Fruit fly (Drosophila melanogaster) whole organism, embryonic: ENCODE measurements around the gene Zn72D.

ENCODE experiments used
- ATbp ChIP-seq: fragments of 200-800 bp; sonication (Bioruptor generic); optimal IDR thresholded peaks from 2 replicates; lab custom pipeline; 2017; ENCODE audit warnings: missing biosample characterization, mild to moderate bottlenecking, missing genetic modification characterization, missing genetic modification reagents
- CG11504 ChIP-seq: fragments of 200-800 bp; sonication (Bioruptor generic); optimal IDR thresholded peaks from 3 replicates; lab custom pipeline; 2019; ENCODE audit warnings: missing biosample characterization, mild to moderate bottlenecking, missing genetic modification characterization, moderate library complexity
- CG12219 ChIP-seq: fragments of 200-800 bp; sonication (Bioruptor generic); optimal IDR thresholded peaks from 3 replicates; lab custom pipeline; 2018; ENCODE audit warnings: missing biosample characterization, mild to moderate bottlenecking, missing genetic modification characterization
- CG12659 ChIP-seq: fragments of 200-800 bp; sonication (Bioruptor generic); optimal IDR thresholded peaks from 3 replicates; lab custom pipeline; 2017; ENCODE audit warnings: mild to moderate bottlenecking, missing biosample characterization, missing genetic modification reagents, missing genetic modification characterization
- CG12744 ChIP-seq: fragments of 200-800 bp; sonication (Bioruptor generic); optimal IDR thresholded peaks from 2 replicates; lab custom pipeline; 2016; ENCODE audit warnings: missing biosample characterization, missing genetic modification characterization
- CG13296 ChIP-seq: fragments of 200-800 bp; sonication (Bioruptor generic); optimal IDR thresholded peaks from 3 replicates; lab custom pipeline; 2018; ENCODE audit warnings: missing biosample characterization, mild to moderate bottlenecking, missing genetic modification characterization
- CG14860 ChIP-seq: fragments of 200-800 bp; sonication (Bioruptor generic); IDR thresholded peaks from 3 replicates; pipeline ENCODE4 v1.3.6; 2022; ENCODE audit warnings: missing biosample characterization, missing genetic modification characterization; ENCODE audit not compliant: partially characterized antibody
- CG15601 ChIP-seq: fragments of 200-800 bp; sonication (Bioruptor generic); optimal IDR thresholded peaks from 3 replicates; lab custom pipeline; 2019; ENCODE audit warnings: missing biosample characterization, mild to moderate bottlenecking, missing genetic modification characterization, moderate library complexity
- CG17328 ChIP-seq: fragments of 200-800 bp; sonication (Bioruptor generic); IDR thresholded peaks from 2 replicates; pipeline ENCODE4 v1.3.6; 2022; ENCODE audit warnings: missing biosample characterization, missing genetic modification characterization
- CG17359 ChIP-seq: fragments of 200-800 bp; sonication (Bioruptor generic); optimal IDR thresholded peaks from 3 replicates; lab custom pipeline; 2018; ENCODE audit warnings: missing biosample characterization, mild to moderate bottlenecking, missing genetic modification characterization, moderate library complexity
- CG17829 ChIP-seq: fragments of 200-800 bp; optimal IDR thresholded peaks from 2 replicates; lab custom pipeline; 2019; ENCODE audit warnings: missing biosample characterization, mild to moderate bottlenecking, missing genetic modification characterization, moderate library complexity
- CG30403 ChIP-seq: fragments of 200-800 bp; sonication (Bioruptor generic); optimal IDR thresholded peaks from 3 replicates; lab custom pipeline; 2016; ENCODE audit warnings: missing biosample characterization, missing genetic modification characterization
- CG31441 ChIP-seq: fragments of 200-800 bp; sonication (Bioruptor generic); IDR thresholded peaks from 2 replicates; pipeline ENCODE4 v1.3.6; 2022; ENCODE audit warnings: missing biosample characterization, missing genetic modification characterization
- CG3407 ChIP-seq: fragments of 200-800 bp; sonication (Bioruptor generic); optimal IDR thresholded peaks from 2 replicates; lab custom pipeline; 2018; ENCODE audit warnings: missing biosample characterization, mild to moderate bottlenecking, missing genetic modification characterization
- CG6254 ChIP-seq: fragments of 200-800 bp; sonication (Bioruptor generic); optimal IDR thresholded peaks from 3 replicates; lab custom pipeline; 2017; ENCODE audit warnings: mild to moderate bottlenecking, missing biosample characterization, missing genetic modification reagents, missing genetic modification characterization
- CG6683 ChIP-seq: fragments of 200-800 bp; sonication (Bioruptor generic); optimal IDR thresholded peaks from 2 replicates; lab custom pipeline; 2017; ENCODE audit warnings: missing biosample characterization, mild to moderate bottlenecking, missing genetic modification characterization, missing genetic modification reagents
- CG9727 ChIP-seq: fragments of 200-800 bp; sonication (Bioruptor generic); optimal IDR thresholded peaks from 3 replicates; lab custom pipeline; 2017; ENCODE audit warnings: missing biosample characterization, mild to moderate bottlenecking, missing genetic modification characterization
- Chrac-16 ChIP-seq: fragments of 200-800 bp; sonication (Bioruptor generic); optimal IDR thresholded peaks from 3 replicates; lab custom pipeline; 2016; ENCODE audit warnings: missing biosample characterization, missing genetic modification characterization
- CoRest ChIP-seq: fragments of 200-800 bp; sonication (Bioruptor generic); optimal IDR thresholded peaks from 3 replicates; lab custom pipeline; 2018; ENCODE audit warnings: missing biosample characterization, mild to moderate bottlenecking, missing genetic modification characterization, moderate library complexity
- Eip74EF ChIP-seq, 2 experiments: fragments of 200-800 bp in 1 of 2; fragments of >200 bp in 1 of 2; sonication (Bioruptor generic) in 1 of 2; optimal IDR thresholded peaks; 2 replicates each; lab custom pipeline; 2017 to 2019; ENCODE audit warnings: missing biosample characterization in 2 of 2, missing genetic modification characterization in 2 of 2, mild to moderate bottlenecking in 1 of 2, moderate library complexity in 1 of 2
- Fer3 ChIP-seq: fragments of 200-800 bp; sonication (Bioruptor generic); optimal IDR thresholded peaks from 2 replicates; lab custom pipeline; 2018; ENCODE audit warnings: missing biosample characterization, mild to moderate bottlenecking, missing genetic modification characterization, moderate library complexity
- Hand ChIP-seq: fragments of 200-800 bp; sonication (Bioruptor generic); optimal IDR thresholded peaks from 2 replicates; lab custom pipeline; 2017; ENCODE audit warnings: mild to moderate bottlenecking, missing biosample characterization, missing genetic modification reagents, missing genetic modification characterization
- Lim3 ChIP-seq: fragments of 200-800 bp; sonication (Bioruptor generic); IDR thresholded peaks from 2 replicates; pipeline ENCODE4 v1.3.6; 2022; ENCODE audit warnings: missing biosample characterization, missing genetic modification characterization
- MBD-R2 ChIP-seq: fragments of 200-800 bp; sonication (Bioruptor generic); IDR thresholded peaks from 2 replicates; pipeline ENCODE4 v1.3.6; 2022; ENCODE audit warnings: missing biosample characterization, missing genetic modification characterization
- Sox102F ChIP-seq: fragments of 200-800 bp; sonication (Bioruptor generic); optimal IDR thresholded peaks from 2 replicates; lab custom pipeline; 2018; ENCODE audit warnings: missing biosample characterization, mild to moderate bottlenecking, missing genetic modification characterization, moderate library complexity
- btn ChIP-seq: fragments of 200-800 bp; sonication (Bioruptor generic); optimal IDR thresholded peaks from 2 replicates; lab custom pipeline; 2016; ENCODE audit warnings: missing biosample characterization, missing genetic modification characterization
- cas ChIP-seq: fragments of 200-800 bp; sonication (Bioruptor generic); IDR thresholded peaks from 2 replicates; pipeline ENCODE4 v1.3.6; 2022; ENCODE audit warnings: missing biosample characterization, missing genetic modification characterization
- dati ChIP-seq: fragments of 200-800 bp; sonication (Bioruptor generic); IDR thresholded peaks from 2 replicates; pipeline ENCODE4 v1.3.6; 2022; ENCODE audit warnings: missing biosample characterization, missing genetic modification characterization
- dmrt99B ChIP-seq: fragments of 200-800 bp; sonication (Bioruptor generic); optimal IDR thresholded peaks from 2 replicates; lab custom pipeline; 2018; ENCODE audit warnings: missing biosample characterization, mild to moderate bottlenecking, missing genetic modification characterization, moderate library complexity
- en ChIP-seq: fragments of 200-800 bp; sonication (Bioruptor generic); optimal IDR thresholded peaks from 2 replicates; lab custom pipeline; 2016; ENCODE audit warnings: missing biosample characterization, missing genetic modification characterization
- fu2 ChIP-seq: fragments of 200-800 bp; sonication (Bioruptor generic); optimal IDR thresholded peaks from 2 replicates; lab custom pipeline; 2016; ENCODE audit warnings: missing biosample characterization, missing genetic modification characterization
- gem ChIP-seq: fragments of 200-800 bp; sonication (Bioruptor generic); optimal IDR thresholded peaks from 2 replicates; lab custom pipeline; 2019; ENCODE audit warnings: missing biosample characterization, mild to moderate bottlenecking, missing genetic modification characterization, moderate library complexity
- gfzf ChIP-seq: fragments of 200-800 bp; sonication (Bioruptor generic); optimal IDR thresholded peaks from 2 replicates; lab custom pipeline; 2016; ENCODE audit warnings: missing biosample characterization, mild to moderate bottlenecking, missing genetic modification characterization, moderate library complexity
- nerfin-2 ChIP-seq: fragments of 200-800 bp; sonication (Bioruptor generic); IDR thresholded peaks from 2 replicates; pipeline ENCODE4 v1.3.6; 2022; ENCODE audit warnings: missing biosample characterization, missing genetic modification characterization; ENCODE audit not compliant: partially characterized antibody
- onecut ChIP-seq: fragments of 200-800 bp; sonication (Bioruptor generic); IDR thresholded peaks from 2 replicates; pipeline ENCODE4 v1.3.6; 2022; ENCODE audit warnings: missing biosample characterization, missing genetic modification characterization
- pan ChIP-seq, 4 experiments: fragments of >200 bp in 3 of 4; fragments of 200-800 bp in 1 of 4; sonication (Bioruptor generic) in 1 of 4; optimal IDR thresholded peaks in 3 of 4; IDR thresholded peaks in 1 of 4; 2 replicates each; pipeline versions ENCODE4 v1.3.6 to Lab custom; 2017 to 2022; ENCODE audit warnings: missing biosample characterization in 2 of 4, missing genetic modification characterization in 2 of 4, mixed read lengths in 1 of 4
- pnt ChIP-seq: fragments of 200-800 bp; sonication (Bioruptor generic); optimal IDR thresholded peaks from 3 replicates; lab custom pipeline; 2016; ENCODE audit warnings: missing biosample characterization, missing genetic modification characterization
- prd ChIP-seq, 3 experiments: fragments of >200 bp in 2 of 3; fragments of 200-800 bp in 1 of 3; sonication (Bioruptor generic) in 1 of 3; optimal IDR thresholded peaks in 2 of 3; IDR thresholded peaks in 1 of 3; 2 replicates in 2 of 3; 3 replicates in 1 of 3; pipeline versions ENCODE4 v1.3.6 to Lab custom; 2017 to 2022; ENCODE audit warnings: missing biosample characterization in 1 of 3, missing genetic modification characterization in 1 of 3
- shn ChIP-seq: fragments of 200-800 bp; sonication (Bioruptor generic); optimal IDR thresholded peaks from 3 replicates; lab custom pipeline; 2016; ENCODE audit warnings: missing biosample characterization, missing genetic modification characterization
- sob ChIP-seq: fragments of 200-800 bp; sonication (Bioruptor generic); IDR thresholded peaks from 2 replicates; pipeline ENCODE4 v1.3.6; 2022; ENCODE audit warnings: missing biosample characterization, missing genetic modification characterization
- tap ChIP-seq: fragments of 200-800 bp; optimal IDR thresholded peaks from 3 replicates; lab custom pipeline; 2019; ENCODE audit warnings: missing biosample characterization, mild to moderate bottlenecking, missing genetic modification characterization, moderate library complexity
- vfl ChIP-seq: fragments of 200-800 bp; sonication (Bioruptor generic); optimal IDR thresholded peaks from 2 replicates; lab custom pipeline; 2016; ENCODE audit warnings: missing biosample characterization, missing genetic modification characterization
- vvl ChIP-seq: fragments of 200-800 bp; sonication (Bioruptor generic); IDR thresholded peaks from 2 replicates; pipeline ENCODE4 v1.3.6; 2022; ENCODE audit warnings: missing biosample characterization, missing genetic modification characterization
- wek ChIP-seq: fragments of 200-800 bp; sonication (Bioruptor generic); optimal IDR thresholded peaks from 3 replicates; lab custom pipeline; 2018; ENCODE audit warnings: missing biosample characterization, mild to moderate bottlenecking, missing genetic modification characterization, moderate library complexity
- wor ChIP-seq: fragments of 200-800 bp; sonication (Bioruptor generic); IDR thresholded peaks from 2 replicates; pipeline ENCODE4 v1.3.6; 2022; ENCODE audit warnings: missing biosample characterization, missing genetic modification characterization
- yki ChIP-seq: fragments of >200 bp; optimal IDR thresholded peaks from 3 replicates; lab custom pipeline; 2018

Zn72D gene

dm6 chr3L:16157251-16158190 lies 45.1 kb upstream of the Zn72D start (continued):
- TF ChIP-seq ATbp (peak; percentile 63), CG15601 (tag; lab: Kevin White, UChicago) (peak; percentile 4), CG14860 (GFP tag; lab: Robert Waterston, UW) (0 out of 3 replicates have a peak, but pooled peaks have one; percentile 34), Sox102F (GFP tag; lab: Kevin White, UChicago) (peak; percentile 67), CG12659 (GFP tag; lab: Kevin White, UChicago) (peak; percentile 39), sob (GFP tag; lab: Robert Waterston, UW) (peak; percentile 41; the same call in 1 of the 2 replicates), gem (tag; lab: Kevin White, UChicago) (peak; percentile 83), CG17829 (peak; percentile 21), onecut (GFP tag; lab: Robert Waterston, UW) (no peak), CG9727 (GFP tag; lab: Kevin White, UChicago) (peak; percentile 51), CG3407 (peak; percentile 37), CG6683 (peak; percentile 10), prd (optimal IDR thresholded peaks at IDR 0.05; lab: Kevin White, UChicago) (no peak), prd (GFP tag; IDR thresholded peaks at IDR 0.05; lab: Robert Waterston, UW) (peak; percentile 34; the same call in 1 of the 3 replicates), wor (GFP tag; lab: Robert Waterston, UW) (0 out of 2 replicates have a peak, but pooled peaks have one; percentile 26), btn (GFP tag; lab: Kevin White, UChicago) (peak; percentile 20), shn (peak; percentile 29), en (peak; percentile 43), CG17359 (peak; percentile 60), dati (no peak), nerfin-2 (no peak), CG31441 (GFP tag; lab: Robert Waterston, UW) (peak; percentile 54), vvl (GFP tag; lab: Robert Waterston, UW) (peak; percentile 32; the same call in 1 of the 2 replicates), CG12744 (peak; percentile 16), cas (GFP tag; lab: Robert Waterston, UW) (no peak), gfzf (no peak), vfl (GFP tag; lab: Kevin White, UChicago) (no peak), tap (tag; lab: Kevin White, UChicago) (peak; percentile 5), Fer3 (tag; lab: Kevin White, UChicago) (peak; percentile 39), fu2 (GFP tag; lab: Kevin White, UChicago) (peak; percentile 1), CoRest (tag; lab: Kevin White, UChicago) (peak; percentile 74), CG11504 (tag; lab: Kevin White, UChicago) (peak; percentile 80), CG13296 (GFP tag; lab: Kevin White, UChicago) (peak; percentile 11), CG12219 (peak; percentile 7), yki (lab: Kevin White, UChicago) (no peak), CG6254 (GFP tag; lab: Kevin White, UChicago) (peak; percentile 30), Chrac-16 (peak; percentile 51), Hand (GFP tag; lab: Kevin White, UChicago) (no peak), dmrt99B (peak; percentile 79), Lim3 (GFP tag; lab: Robert Waterston, UW) (0 out of 2 replicates have a peak, but pooled peaks have one; percentile 22), Eip74EF (GFP tag; optimal IDR thresholded peaks at IDR 0.05; lab: Kevin White, UChicago) (peak in 1 of 2 experiments; percentile 28), CG17328 (GFP tag; lab: Robert Waterston, UW) (0 out of 2 replicates have a peak, but pooled peaks have one; percentile 17), wek (GFP tag; lab: Kevin White, UChicago) (no peak), CG30403 (GFP tag; lab: Kevin White, UChicago) (peak; percentile 71), pnt (GFP tag; lab: Kevin White, UChicago) (peak; percentile 10), pan (optimal IDR thresholded peaks at IDR 0.05; lab: Kevin White, UChicago) (no peak), pan (GFP tag; optimal IDR thresholded peaks at IDR 0.05 in 1 of 2, IDR thresholded peaks at IDR 0.05 in 1 of 2) (peak in 1 of 2 experiments; percentile 51), MBD-R2 (GFP tag; lab: Robert Waterston, UW) (no peak)
